Fruit fly (Drosophila melanogaster): Measurements from ENCODE around the gene CG14947.

Gene CG14947

DNA sequence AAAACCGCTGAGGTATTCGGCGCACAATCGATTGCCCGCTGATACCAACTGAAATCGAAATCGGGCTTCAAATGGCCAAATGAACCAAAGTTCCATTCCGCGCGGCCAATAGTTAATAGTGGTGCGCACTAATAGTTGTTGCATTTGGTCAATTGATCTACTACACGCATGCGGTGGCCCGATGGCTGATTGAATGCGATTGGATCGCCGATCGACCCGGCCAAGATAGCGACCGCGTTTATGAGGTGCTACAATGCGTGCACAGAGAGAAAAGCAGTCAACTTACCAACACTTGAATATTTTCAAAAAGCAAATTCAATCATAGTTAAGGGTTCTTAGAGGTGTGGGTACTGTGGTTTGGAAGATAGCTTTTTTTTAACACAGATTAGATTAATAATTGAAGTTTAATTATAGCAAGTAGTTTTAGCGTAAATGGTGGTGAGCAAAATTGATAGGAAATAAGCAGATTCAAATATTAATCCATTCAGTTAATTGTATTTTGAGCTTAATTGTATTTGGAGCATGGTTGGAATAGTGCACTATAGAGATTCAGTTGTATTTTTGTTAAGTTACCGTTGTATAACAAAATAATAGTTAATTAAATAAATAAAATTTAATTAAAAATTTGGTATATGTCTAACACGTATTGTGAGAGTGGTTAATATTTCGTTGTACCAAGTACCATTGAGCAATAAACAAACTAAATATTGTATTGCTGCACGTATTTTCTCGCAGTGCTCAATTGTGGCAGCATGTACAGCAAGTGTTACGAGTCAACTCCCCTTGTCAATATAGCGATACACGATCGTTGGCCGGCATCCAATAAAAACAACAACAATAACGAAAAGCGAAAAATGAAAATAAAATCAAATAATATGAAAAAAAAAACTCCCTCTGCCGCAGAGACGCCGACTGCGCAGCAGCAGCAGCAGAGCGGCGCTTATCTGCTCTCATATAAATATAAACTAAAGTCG lies 49.2 kb upstream of the CG14947 start (continued):
- peak; percentile 79 for TF ChIP-seq dsx (GFP tag; optimal IDR thresholded peaks at IDR 0.05; ENCODE audit: poor library complexity, severe bottlenecking)
- TF ChIP-seq net (GFP tag; optimal IDR thresholded peaks at IDR 0.05) = peak; percentile 60
- TF ChIP-seq CG6163 (GFP tag; IDR thresholded peaks at IDR 0.05) = peak; percentile 79; the same call in 2 of the 3 replicates
- peak; percentile 46 for TF ChIP-seq CG1621 (tag; optimal IDR thresholded peaks at IDR 0.05)
- TF ChIP-seq achi (GFP tag; optimal IDR thresholded peaks at IDR 0.05) = peak; percentile 75
- peak; percentile 72 for TF ChIP-seq OdsH (GFP tag; optimal IDR thresholded peaks at IDR 0.05)
- peak; percentile 53 for TF ChIP-seq CG11762 (GFP tag; optimal IDR thresholded peaks at IDR 0.05; ENCODE audit: insufficient read depth)
- peak; percentile 80 for TF ChIP-seq CG8632 (GFP tag; optimal IDR thresholded peaks at IDR 0.05)
- TF ChIP-seq CG11902 (GFP tag; optimal IDR thresholded peaks at IDR 0.05) = peak; percentile 65
- peak; percentile 68 for TF ChIP-seq CG6792 (GFP tag; optimal IDR thresholded peaks at IDR 0.05)
- TF ChIP-seq fd85E (GFP tag; optimal IDR thresholded peaks at IDR 0.05) = no peak
- peak; percentile 77 for TF ChIP-seq Ets96B (tag; optimal IDR thresholded peaks at IDR 0.05)
- no peak for TF ChIP-seq Hr38 (GFP tag; optimal IDR thresholded peaks at IDR 0.05)

DNA sequence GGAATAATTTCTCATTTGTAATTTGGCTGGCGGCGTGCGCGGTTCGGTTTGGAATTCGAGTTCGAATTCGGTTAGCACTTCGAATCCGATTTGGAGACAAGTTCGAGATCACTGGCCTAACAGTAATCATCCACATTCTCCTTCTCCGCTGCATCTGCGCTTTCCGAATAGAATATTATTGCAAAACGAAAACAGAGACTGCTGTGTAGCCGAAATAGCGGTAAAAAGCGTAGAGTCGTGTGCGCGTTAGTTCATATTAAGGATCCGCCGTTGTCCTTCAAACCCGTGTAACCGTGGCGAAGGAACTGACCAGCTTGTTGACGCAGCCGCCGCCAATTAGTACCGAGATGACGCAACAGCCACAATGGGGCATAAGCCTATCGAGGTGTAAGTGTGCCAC lies 48.5 kb upstream of the CG14947 start, which contains the start of gene dmGlut:
Gene dmGlut (plus strand): TSS at position 4 of the 400 bp plus-strand sequence.
- TF ChIP-seq Hr39 (GFP tag; optimal IDR thresholded peaks at IDR 0.05) = no peak
- TF ChIP-seq CG11762 (GFP tag; optimal IDR thresholded peaks at IDR 0.05; ENCODE audit: insufficient read depth) = no peak
- TF ChIP-seq CG4318 (GFP tag; optimal IDR thresholded peaks at IDR 0.05) = no peak
- no peak for TF ChIP-seq acj6 (GFP tag; optimal IDR thresholded peaks at IDR 0.05)
- TF ChIP-seq CG6163 (GFP tag; IDR thresholded peaks at IDR 0.05) = no peak
- no peak for TF ChIP-seq OdsH (GFP tag; optimal IDR thresholded peaks at IDR 0.05)
- no peak for TF ChIP-seq Blimp-1 (GFP tag; optimal IDR thresholded peaks at IDR 0.05)
- TF ChIP-seq eg (GFP tag; IDR thresholded peaks at IDR 0.05) = no peak
- TF ChIP-seq ss (GFP tag; optimal IDR thresholded peaks at IDR 0.05) = no peak
- no peak for TF ChIP-seq Ets96B (tag; optimal IDR thresholded peaks at IDR 0.05)
- no peak for TF ChIP-seq Met (GFP tag; optimal IDR thresholded peaks at IDR 0.05)
- no peak for TF ChIP-seq CG6854 (GFP tag; optimal IDR thresholded peaks at IDR 0.05)
- TF ChIP-seq Eip75B (GFP tag; optimal IDR thresholded peaks at IDR 0.05) = no peak
- no peak for TF ChIP-seq Sox102F (GFP tag; optimal IDR thresholded peaks at IDR 0.05)

DNA sequence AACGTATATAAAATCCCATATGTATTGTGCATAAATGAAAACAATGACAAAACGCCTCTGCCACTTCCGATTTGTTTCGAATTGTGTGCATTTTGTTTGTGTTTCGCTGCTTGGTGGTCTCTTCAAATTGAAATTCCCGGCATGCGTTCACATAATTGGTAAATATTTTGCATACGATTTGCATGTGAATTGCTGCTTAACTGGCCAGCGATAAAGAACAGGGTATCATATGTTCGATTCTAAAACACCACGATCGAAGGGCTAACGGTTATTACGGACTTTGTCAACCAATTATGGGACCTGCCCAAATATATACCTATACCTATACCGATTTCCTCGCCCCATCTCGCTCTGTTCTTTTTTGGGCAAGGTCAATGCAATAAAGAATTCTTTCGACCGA lies 47.8 kb upstream of the CG14947 start:
- peak; percentile 2 for TF ChIP-seq topi (GFP tag; optimal IDR thresholded peaks at IDR 0.05)
- TF ChIP-seq dsx (GFP tag; optimal IDR thresholded peaks at IDR 0.05; ENCODE audit: poor library complexity, severe bottlenecking) = no peak
- no peak for TF ChIP-seq CG3032 (tag; optimal IDR thresholded peaks at IDR 0.05)
- TF ChIP-seq svp (GFP tag) = peak; percentile 67
- no peak for TF ChIP-seq fd85E (GFP tag; optimal IDR thresholded peaks at IDR 0.05)
- TF ChIP-seq CG6276 (GFP tag; optimal IDR thresholded peaks at IDR 0.05) = no peak
- no peak for TF ChIP-seq ss (GFP tag; optimal IDR thresholded peaks at IDR 0.05)
- TF ChIP-seq Hr38 (GFP tag; optimal IDR thresholded peaks at IDR 0.05) = no peak
- no peak for TF ChIP-seq CG6163 (GFP tag; IDR thresholded peaks at IDR 0.05)
- no peak for TF ChIP-seq Smox (GFP tag; optimal IDR thresholded peaks at IDR 0.05)
- no peak for TF ChIP-seq CG6854 (GFP tag; optimal IDR thresholded peaks at IDR 0.05)
- peak; percentile 22 for TF ChIP-seq Met (GFP tag; optimal IDR thresholded peaks at IDR 0.05)
- TF ChIP-seq pdm3 (GFP tag; optimal IDR thresholded peaks at IDR 0.05) = no peak
- no peak for TF ChIP-seq CG9139 (GFP tag; optimal IDR thresholded peaks at IDR 0.05)
- TF ChIP-seq CG32006 (GFP tag; optimal IDR thresholded peaks at IDR 0.05) = no peak

DNA sequence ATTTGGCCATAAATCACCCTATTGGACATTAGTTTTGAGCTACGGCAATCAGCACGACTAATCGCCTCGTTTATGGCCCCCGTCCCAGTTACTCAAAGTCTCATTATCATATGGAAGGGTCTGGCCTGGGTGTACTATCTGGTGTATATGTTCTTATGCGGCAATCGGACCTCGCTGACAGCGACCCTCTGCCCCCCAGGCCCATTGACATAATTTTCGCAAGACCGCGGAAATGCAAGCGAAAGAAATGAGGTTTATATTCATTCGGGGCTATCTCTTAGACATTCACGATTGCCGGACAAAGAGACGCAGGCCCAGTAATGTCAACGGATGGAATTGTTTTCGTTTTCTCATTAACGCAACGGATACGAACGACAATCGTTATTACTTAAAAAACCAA lies 47.1 kb upstream of the CG14947 start:
- TF ChIP-seq dac (GFP tag; optimal IDR thresholded peaks at IDR 0.05) (no peak), Met (GFP tag; optimal IDR thresholded peaks at IDR 0.05) (no peak), Eip93F (GFP tag; optimal IDR thresholded peaks at IDR 0.05) (no peak), svp (GFP tag) (peak; percentile 99), lz (GFP tag; optimal IDR thresholded peaks at IDR 0.05) (no peak), esn (GFP tag; optimal IDR thresholded peaks at IDR 0.05) (no peak), vri (GFP tag; optimal IDR thresholded peaks at IDR 0.05) (peak; percentile 80), net (GFP tag; optimal IDR thresholded peaks at IDR 0.05) (no peak), CG6163 (GFP tag; IDR thresholded peaks at IDR 0.05) (no peak), OdsH (GFP tag; optimal IDR thresholded peaks at IDR 0.05) (no peak), Eip78C (GFP tag) (peak; percentile 10), CG32006 (GFP tag; optimal IDR thresholded peaks at IDR 0.05) (no peak), Eip75B (GFP tag; optimal IDR thresholded peaks at IDR 0.05) (no peak), CG15336 (GFP tag; IDR thresholded peaks at IDR 0.05) (no peak), Sox14 (GFP tag; optimal IDR thresholded peaks at IDR 0.05) (peak; percentile 41)

Measured in whole organism, prepupa.